Worm (Caenorhabditis elegans) whole organism, L4 larva: ENCODE data around the gene hda-5.

Experiments
- D1046.2 ChIP-seq: fragments of 200-800 bp; sonication (Bioruptor generic); IDR thresholded peaks from 2 replicates; pipeline ENCODE4 v1.3.6; 2022; ENCODE audit warnings: missing genetic modification characterization, missing compliant biosample characterization
- hmg-1.1 ChIP-seq: fragments of 200-800 bp; sonication (Bioruptor generic); IDR thresholded peaks from 2 replicates; pipeline ENCODE4 v1.3.6; 2022; ENCODE audit warnings: missing genetic modification reagents, missing genetic modification characterization, missing compliant biosample characterization
- lim-7 ChIP-seq: fragments of 200-800 bp; sonication (Bioruptor generic); IDR thresholded peaks from 2 replicates; pipeline ENCODE4 v1.3.6; 2022; ENCODE audit warnings: missing genetic modification characterization, missing compliant biosample characterization
- mep-1 ChIP-seq: fragments of 150-350 bp; sonication (generic microtip); optimal IDR thresholded peaks from 3 replicates; lab custom pipeline; 2014; ENCODE audit warnings: missing biosample characterization, missing genetic modification characterization
- nhr-237 ChIP-seq: sonication (generic microtip); optimal IDR thresholded peaks from 2 replicates; lab custom pipeline; 2017; ENCODE audit warnings: missing biosample characterization, missing genetic modification characterization
- snpc-4 ChIP-seq: fragments of 150-350 bp; optimal IDR thresholded peaks from 2 replicates; lab custom pipeline; 2014; ENCODE audit warnings: missing biosample characterization, missing genetic modification characterization
- unc-62 ChIP-seq, 3 experiments: fragments of 150-350 bp in 1 of 3; sonication (generic microtip); optimal IDR thresholded peaks in 2 of 3; peaks in 1 of 3; 1 replicate in 1 of 3; 2 replicates in 2 of 3; lab custom pipeline; 2014 to 2017; ENCODE audit warnings: missing biosample characterization in 3 of 3, missing genetic modification characterization in 3 of 3, missing genetic modification reagents in 3 of 3, missing genotype in 1 of 3

DNA sequence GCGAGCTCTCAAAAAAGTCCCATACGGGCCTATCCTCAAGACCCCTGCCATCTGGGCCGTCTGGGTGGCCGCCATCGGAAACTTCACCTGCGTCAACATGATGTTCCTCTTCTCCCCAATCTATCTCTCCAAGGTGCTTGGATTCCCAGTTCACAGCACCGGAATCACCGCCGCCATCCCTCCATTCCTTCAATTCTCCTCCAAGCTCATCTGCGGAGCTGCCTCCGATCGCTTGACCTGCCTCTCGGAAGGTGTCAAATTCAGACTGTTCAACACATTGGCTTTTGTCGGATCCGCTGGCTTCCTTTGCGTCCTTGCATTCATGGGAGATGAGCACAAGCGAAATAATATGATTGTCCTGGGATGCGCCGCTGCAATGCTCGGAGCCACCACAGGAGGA lies 46.1 kb downstream of the hda-5 start:
- TF ChIP-seq lim-7 (GFP tag; lab: Robert Waterston, UW) (no peak), nhr-237 (no peak), unc-62 (GFP tag; optimal IDR thresholded peaks at IDR 0.05 in 1 of 2; lab: Kevin White, UChicago) (no peak), unc-62 (tag; optimal IDR thresholded peaks at IDR 0.05; lab: Kevin White, UChicago) (no peak), mep-1 (tag; lab: Kevin White, UChicago) (no peak), hmg-1.1 (no peak), D1046.2 (GFP tag; lab: Robert Waterston, UW) (no peak), snpc-4 (no peak)
